Fruit fly (Drosophila melanogaster) whole organism, embryonic: ENCODE data around the gene Oct-TyrR.

Source experiments
- Abd-B ChIP-seq: fragments of 200-800 bp; sonication (Bioruptor generic); optimal IDR thresholded peaks from 2 replicates; lab custom pipeline; 2018; ENCODE audit warnings: missing biosample characterization, mild to moderate bottlenecking, missing genetic modification characterization, moderate library complexity
- Awh ChIP-seq: fragments of 200-800 bp; sonication (Bioruptor generic); IDR thresholded peaks from 2 replicates; pipeline ENCODE4, ENCODE4 v1.3.6; 2022; ENCODE audit warnings: missing biosample characterization, missing genetic modification characterization
- CG10267 ChIP-seq: fragments of 200-800 bp; sonication (Bioruptor generic); optimal IDR thresholded peaks from 2 replicates; lab custom pipeline; 2018; ENCODE audit warnings: missing biosample characterization, mild to moderate bottlenecking, missing genetic modification characterization, moderate library complexity
- CG10431 ChIP-seq: fragments of 200-800 bp; sonication (Bioruptor generic); optimal IDR thresholded peaks from 3 replicates; lab custom pipeline; 2018; ENCODE audit warnings: missing biosample characterization, mild to moderate bottlenecking, missing genetic modification characterization
- CG16779 ChIP-seq: fragments of 200-800 bp; sonication (Bioruptor generic); IDR thresholded peaks from 2 replicates; pipeline ENCODE4 v1.3.6; 2022; ENCODE audit warnings: missing biosample characterization, missing genetic modification characterization
- CG17568 ChIP-seq: fragments of 200-800 bp; sonication (Bioruptor generic); optimal IDR thresholded peaks from 2 replicates; lab custom pipeline; 2018; ENCODE audit warnings: missing biosample characterization, mild to moderate bottlenecking, missing genetic modification characterization, moderate library complexity
- CG17829 ChIP-seq: fragments of 200-800 bp; optimal IDR thresholded peaks from 2 replicates; lab custom pipeline; 2019; ENCODE audit warnings: missing biosample characterization, mild to moderate bottlenecking, missing genetic modification characterization, moderate library complexity
- CG18619 ChIP-seq: fragments of 200-800 bp; sonication (Bioruptor generic); optimal IDR thresholded peaks from 3 replicates; lab custom pipeline; 2017; ENCODE audit warnings: missing biosample characterization, mild to moderate bottlenecking, missing genetic modification characterization
- CG2116 ChIP-seq: fragments of 200-800 bp; sonication (Bioruptor generic); optimal IDR thresholded peaks from 3 replicates; lab custom pipeline; 2018; ENCODE audit warnings: missing biosample characterization, mild to moderate bottlenecking, missing genetic modification characterization
- CG32772 ChIP-seq: fragments of 200-800 bp; sonication (Bioruptor generic); IDR thresholded peaks from 2 replicates; pipeline ENCODE4 v1.3.6; 2022; ENCODE audit warnings: missing biosample characterization, missing genetic modification characterization
- CG34422 ChIP-seq: fragments of 200-800 bp; sonication (Bioruptor generic); IDR thresholded peaks from 3 replicates; pipeline ENCODE4 v1.3.6; 2022; ENCODE audit warnings: missing biosample characterization, missing genetic modification characterization
- CG4404 ChIP-seq: fragments of 200-800 bp; sonication (Bioruptor generic); IDR thresholded peaks from 2 replicates; pipeline ENCODE4 v1.3.6; 2022; ENCODE audit warnings: missing biosample characterization, missing genetic modification characterization
- CG4424 ChIP-seq: fragments of 200-800 bp; sonication (Bioruptor generic); optimal IDR thresholded peaks from 3 replicates; lab custom pipeline; 2016; ENCODE audit warnings: missing biosample characterization, missing genetic modification characterization
- CG4707 ChIP-seq: fragments of 200-800 bp; sonication (Bioruptor generic); optimal IDR thresholded peaks from 2 replicates; lab custom pipeline; 2018; ENCODE audit warnings: missing biosample characterization, mild to moderate bottlenecking, missing genetic modification characterization, moderate library complexity
- CG5245 ChIP-seq: fragments of 200-800 bp; sonication (Bioruptor generic); optimal IDR thresholded peaks from 3 replicates; lab custom pipeline; 2016; ENCODE audit warnings: missing biosample characterization, missing genetic modification characterization
- CG7556 ChIP-seq: fragments of 200-800 bp; sonication (Bioruptor generic); optimal IDR thresholded peaks from 2 replicates; lab custom pipeline; 2017; ENCODE audit warnings: missing biosample characterization, mild to moderate bottlenecking, missing genetic modification characterization
- CG7839 ChIP-seq: fragments of 200-800 bp; sonication (Bioruptor generic); optimal IDR thresholded peaks from 3 replicates; lab custom pipeline; 2018; ENCODE audit warnings: missing biosample characterization, mild to moderate bottlenecking, missing genetic modification characterization, moderate library complexity
- CG8359 ChIP-seq: fragments of 200-800 bp; sonication (Bioruptor generic); optimal IDR thresholded peaks from 2 replicates; lab custom pipeline; 2017; ENCODE audit warnings: missing biosample characterization, mild to moderate bottlenecking, missing genetic modification characterization, borderline replicate concordance
- Camta ChIP-seq: fragments of 200-800 bp; sonication (Bioruptor generic); optimal IDR thresholded peaks from 2 replicates; lab custom pipeline; 2016; ENCODE audit warnings: missing biosample characterization, missing genetic modification characterization
- CrebB ChIP-seq: fragments of 200-800 bp; sonication (Bioruptor generic); optimal IDR thresholded peaks from 3 replicates; lab custom pipeline; 2018; ENCODE audit warnings: missing biosample characterization, mild to moderate bottlenecking, missing genetic modification characterization
- GATAe ChIP-seq: fragments of 200-800 bp; sonication (Bioruptor generic); conservative IDR thresholded peaks from 2 replicates; pipeline ENCODE4 v1.3.6; 2022; ENCODE audit warnings: missing biosample characterization, missing genetic modification characterization
- H15 ChIP-seq: fragments of 200-800 bp; sonication (Bioruptor generic); IDR thresholded peaks from 3 replicates; pipeline ENCODE4 v1.3.6; 2022; ENCODE audit warnings: missing biosample characterization, missing genetic modification characterization
- HLH54F ChIP-seq: fragments of 200-800 bp; sonication (Bioruptor generic); optimal IDR thresholded peaks from 3 replicates; lab custom pipeline; 2016; ENCODE audit warnings: missing biosample characterization, missing genetic modification characterization
- Kr ChIP-seq: fragments of 200-800 bp; sonication (Bioruptor generic); optimal IDR thresholded peaks from 2 replicates; lab custom pipeline; 2017; ENCODE audit warnings: missing biosample characterization, mild to moderate bottlenecking, missing genetic modification characterization
- NfI ChIP-seq: fragments of 200-800 bp; sonication (Bioruptor generic); optimal IDR thresholded peaks from 3 replicates; lab custom pipeline; 2018; ENCODE audit warnings: missing biosample characterization, mild to moderate bottlenecking, missing genetic modification characterization, moderate library complexity
- Spps ChIP-seq: fragments of 200-800 bp; sonication (Bioruptor generic); optimal IDR thresholded peaks from 2 replicates; lab custom pipeline; 2018; ENCODE audit warnings: missing biosample characterization, mild to moderate bottlenecking, missing genetic modification characterization
- TFAM ChIP-seq: fragments of 200-800 bp; sonication (Bioruptor generic); optimal IDR thresholded peaks from 2 replicates; lab custom pipeline; 2017; ENCODE audit warnings: missing biosample characterization, missing genetic modification characterization, inconsistent platforms
- Trl ChIP-seq, 3 experiments: fragments of >200 bp in 2 of 3; fragments of 200-800 bp in 1 of 3; sonication (Bioruptor generic) in 1 of 3; optimal IDR thresholded peaks; 2 replicates in 1 of 3; 3 replicates in 2 of 3; lab custom pipeline; 2016 to 2017; ENCODE audit warnings: missing biosample characterization in 1 of 3, missing genetic modification characterization in 1 of 3
- aop ChIP-seq: fragments of 200-800 bp; sonication (Bioruptor generic); IDR thresholded peaks from 2 replicates; pipeline ENCODE4 v1.3.6; 2022; ENCODE audit warnings: missing biosample characterization, missing genetic modification characterization
- ase ChIP-seq: fragments of 200-800 bp; sonication (Bioruptor generic); IDR thresholded peaks from 3 replicates; pipeline ENCODE4 v1.3.6; 2022; ENCODE audit warnings: missing biosample characterization, missing genetic modification characterization
- ash1 ChIP-seq: fragments of 200-800 bp; sonication (Bioruptor generic); optimal IDR thresholded peaks from 2 replicates; lab custom pipeline; 2018; ENCODE audit warnings: missing biosample characterization, mild to moderate bottlenecking, missing genetic modification characterization
- ato ChIP-seq: fragments of 200-800 bp; sonication (Bioruptor generic); IDR thresholded peaks from 2 replicates; pipeline ENCODE4 v1.3.6; 2022; ENCODE audit warnings: missing biosample characterization, missing genetic modification characterization; ENCODE audit not compliant: partially characterized antibody
- esg ChIP-seq: fragments of 200-800 bp; sonication (Bioruptor generic); conservative IDR thresholded peaks from 2 replicates; pipeline ENCODE4 v1.3.6; 2022; ENCODE audit warnings: missing biosample characterization, missing genetic modification characterization
- exex ChIP-seq: fragments of 200-800 bp; sonication (Bioruptor generic); optimal IDR thresholded peaks from 4 replicates; lab custom pipeline; 2018; ENCODE audit warnings: missing biosample characterization, mild to moderate bottlenecking, missing genetic modification characterization, moderate library complexity
- gro ChIP-seq: fragments of 200-800 bp; sonication (Bioruptor generic); optimal IDR thresholded peaks from 2 replicates; lab custom pipeline; 2016; ENCODE audit warnings: missing biosample characterization, missing genetic modification characterization
- ind ChIP-seq: fragments of 200-800 bp; sonication (Bioruptor generic); optimal IDR thresholded peaks from 3 replicates; lab custom pipeline; 2016; ENCODE audit warnings: missing biosample characterization, missing genetic modification characterization
- klu ChIP-seq: fragments of 200-800 bp; sonication (Bioruptor generic); IDR thresholded peaks from 2 replicates; pipeline ENCODE4 v1.3.6; 2022; ENCODE audit warnings: missing biosample characterization, missing genetic modification characterization
- kni ChIP-seq: fragments of 200-800 bp; sonication (Bioruptor generic); optimal IDR thresholded peaks from 3 replicates; lab custom pipeline; 2017; ENCODE audit warnings: mild to moderate bottlenecking, missing biosample characterization, missing genetic modification reagents, missing genetic modification characterization
- lab ChIP-seq: fragments of 200-800 bp; sonication (Bioruptor generic); optimal IDR thresholded peaks from 3 replicates; lab custom pipeline; 2017; ENCODE audit warnings: missing biosample characterization, missing genetic modification characterization, mild to moderate bottlenecking, moderate library complexity, missing genetic modification reagents
- lbe ChIP-seq: fragments of 200-800 bp; sonication (Bioruptor generic); optimal IDR thresholded peaks from 2 replicates; lab custom pipeline; 2016; ENCODE audit warnings: missing biosample characterization, mild to moderate bottlenecking, missing genetic modification characterization
- lola ChIP-seq, 3 experiments: fragments of >200 bp in 2 of 3; fragments of 200-800 bp in 1 of 3; sonication (Bioruptor generic) in 1 of 3; optimal IDR thresholded peaks; 2 replicates each; lab custom pipeline; 2017 to 2019; ENCODE audit warnings: missing biosample characterization in 3 of 3, missing genetic modification characterization in 3 of 3, mild to moderate bottlenecking in 1 of 3, moderate library complexity in 1 of 3
- maf-S ChIP-seq: fragments of 200-800 bp; sonication (Bioruptor generic); optimal IDR thresholded peaks from 2 replicates; lab custom pipeline; 2016; ENCODE audit warnings: missing biosample characterization, missing genetic modification characterization
- nau ChIP-seq: fragments of 200-800 bp; sonication (Bioruptor generic); optimal IDR thresholded peaks from 3 replicates; lab custom pipeline; 2017; ENCODE audit warnings: missing biosample characterization, mild to moderate bottlenecking, missing genetic modification characterization, missing genetic modification reagents
- pros ChIP-seq: fragments of 200-800 bp; sonication (Bioruptor generic); optimal IDR thresholded peaks from 3 replicates; lab custom pipeline; 2019; ENCODE audit warnings: missing biosample characterization, mild to moderate bottlenecking, missing genetic modification characterization, moderate library complexity
- psq ChIP-seq: fragments of 200-800 bp; sonication (Bioruptor generic); optimal IDR thresholded peaks from 2 replicates; lab custom pipeline; 2017; ENCODE audit warnings: missing biosample characterization, missing genetic modification characterization
- so ChIP-seq: fragments of 200-800 bp; sonication (Bioruptor generic); IDR thresholded peaks from 3 replicates; pipeline ENCODE4 v1.3.6; 2022; ENCODE audit warnings: missing biosample characterization, missing genetic modification characterization
- sqz ChIP-seq: fragments of 200-800 bp; sonication (Bioruptor generic); optimal IDR thresholded peaks from 3 replicates; lab custom pipeline; 2018; ENCODE audit warnings: missing biosample characterization, mild to moderate bottlenecking, missing genetic modification characterization
- stwl ChIP-seq: fragments of 200-800 bp; sonication (Bioruptor generic); optimal IDR thresholded peaks from 3 replicates; lab custom pipeline; 2018; ENCODE audit warnings: missing biosample characterization, mild to moderate bottlenecking, missing genetic modification characterization, moderate library complexity
- tio ChIP-seq: fragments of 200-800 bp; sonication (Bioruptor generic); optimal IDR thresholded peaks from 2 replicates; lab custom pipeline; 2017; ENCODE audit warnings: missing biosample characterization, missing genetic modification characterization, inconsistent platforms
- usp ChIP-seq: fragments of >200 bp; optimal IDR thresholded peaks from 2 replicates; lab custom pipeline; 2017; ENCODE audit warnings: missing biosample characterization, missing genetic modification characterization

Gene Oct-TyrR

dm6 chr3L:22078063-22078462 is 43.3 kb downstream of the Oct-TyrR start (continued):
- TF ChIP-seq Awh (GFP tag; lab: Robert Waterston, UW) (0 out of 2 replicates have a peak, but pooled peaks have one; percentile 20), lbe (GFP tag; lab: Kevin White, UChicago) (no peak), CG8359 (GFP tag; lab: Kevin White, UChicago) (no peak), ind (GFP tag; lab: Kevin White, UChicago) (peak; percentile 47), exex (tag; lab: Kevin White, UChicago) (no peak), CG17829 (peak; percentile 47), kni (GFP tag; lab: Kevin White, UChicago) (no peak), CG4424 (GFP tag; lab: Kevin White, UChicago) (peak; percentile 54), maf-S (GFP tag; lab: Kevin White, UChicago) (peak; percentile 14), ash1 (GFP tag; lab: Kevin White, UChicago) (no peak), CG18619 (no peak), CrebB (tag; lab: Kevin White, UChicago) (peak; percentile 25), CG32772 (GFP tag; lab: Robert Waterston, UW) (no peak), CG34422 (GFP tag; lab: Robert Waterston, UW) (peak; percentile 64; the same call in 2 of the 3 replicates), HLH54F (GFP tag; lab: Kevin White, UChicago) (peak; percentile 39), GATAe (GFP tag; lab: Robert Waterston, UW) (no peak), NfI (GFP tag; lab: Kevin White, UChicago) (peak; percentile 37), H15 (GFP tag; lab: Robert Waterston, UW) (0 out of 3 replicates have a peak, but pooled peaks have one; percentile 30), CG10267 (peak; percentile 59), esg (GFP tag; lab: Robert Waterston, UW) (no peak), lab (peak; percentile 59), stwl (tag; lab: Kevin White, UChicago) (peak; percentile 35), CG10431 (GFP tag; lab: Kevin White, UChicago) (no peak), usp (no peak), TFAM (GFP tag; lab: Kevin White, UChicago) (no peak), CG17568 (GFP tag; lab: Kevin White, UChicago) (peak; percentile 38), CG7556 (GFP tag; lab: Kevin White, UChicago) (peak; percentile 44), sqz (GFP tag; lab: Kevin White, UChicago) (no peak), CG5245 (GFP tag; lab: Kevin White, UChicago) (peak; percentile 35), CG2116 (GFP tag; lab: Kevin White, UChicago) (peak; percentile 37), Trl (optimal IDR thresholded peaks at IDR 0.05; lab: Kevin White, UChicago) (no peak), Trl (GFP tag; optimal IDR thresholded peaks at IDR 0.05; lab: Kevin White, UChicago) (peak; percentile 49), gro (GFP tag; lab: Kevin White, UChicago) (peak; percentile 48), Kr (no peak), CG16779 (no peak), ato (0 out of 2 replicates have a peak, but pooled peaks have one; percentile 13), tio (GFP tag; lab: Kevin White, UChicago) (peak; percentile 35), CG4404 (GFP tag; lab: Robert Waterston, UW) (peak; percentile 38), CG4707 (GFP tag; lab: Kevin White, UChicago) (no peak), pros (no peak), Spps (tag; lab: Kevin White, UChicago) (peak; percentile 20), CG7839 (tag; lab: Kevin White, UChicago) (peak; percentile 55), psq (GFP tag; lab: Kevin White, UChicago) (no peak), aop (no peak), Abd-B (GFP tag; lab: Kevin White, UChicago) (no peak), ase (GFP tag; lab: Robert Waterston, UW) (no peak), klu (GFP tag; lab: Robert Waterston, UW) (peak; percentile 41; the same call in 1 of the 2 replicates), nau (GFP tag; lab: Kevin White, UChicago) (no peak), Camta (GFP tag; lab: Kevin White, UChicago) (peak; percentile 34), lola (GFP tag; optimal IDR thresholded peaks at IDR 0.05; lab: Kevin White, UChicago) (peak in 1 of 3 experiments; percentile 55), so (GFP tag; lab: Robert Waterston, UW) (peak; percentile 41; the same call in 1 of the 3 replicates)
